Worm (Caenorhabditis elegans) whole organism, midembryonic: ENCODE data around the gene ttr-6.

Source experiments
- flt-1 ChIP-seq: fragments of 200-800 bp; sonication (Bioruptor generic); IDR thresholded peaks from 2 replicates; pipeline ENCODE4 v1.3.6; 2022; ENCODE audit warnings: missing genetic modification characterization, missing compliant biosample characterization
- med-1 ChIP-seq: sonication (generic microtip); optimal IDR thresholded peaks from 2 replicates; lab custom pipeline; 2017; ENCODE audit warnings: missing genetic modification characterization, mild to moderate bottlenecking, missing compliant biosample characterization, antibody characterized with exemption, missing genetic modification reagents; ENCODE audit not compliant: insufficient read depth
- ref-1 ChIP-seq: fragments of 200-800 bp; sonication (Bioruptor generic); conservative IDR thresholded peaks from 2 replicates; pipeline ENCODE4 v1.3.6; 2022; ENCODE audit warnings: missing genetic modification reagents, missing genetic modification characterization, missing compliant biosample characterization

DNA sequence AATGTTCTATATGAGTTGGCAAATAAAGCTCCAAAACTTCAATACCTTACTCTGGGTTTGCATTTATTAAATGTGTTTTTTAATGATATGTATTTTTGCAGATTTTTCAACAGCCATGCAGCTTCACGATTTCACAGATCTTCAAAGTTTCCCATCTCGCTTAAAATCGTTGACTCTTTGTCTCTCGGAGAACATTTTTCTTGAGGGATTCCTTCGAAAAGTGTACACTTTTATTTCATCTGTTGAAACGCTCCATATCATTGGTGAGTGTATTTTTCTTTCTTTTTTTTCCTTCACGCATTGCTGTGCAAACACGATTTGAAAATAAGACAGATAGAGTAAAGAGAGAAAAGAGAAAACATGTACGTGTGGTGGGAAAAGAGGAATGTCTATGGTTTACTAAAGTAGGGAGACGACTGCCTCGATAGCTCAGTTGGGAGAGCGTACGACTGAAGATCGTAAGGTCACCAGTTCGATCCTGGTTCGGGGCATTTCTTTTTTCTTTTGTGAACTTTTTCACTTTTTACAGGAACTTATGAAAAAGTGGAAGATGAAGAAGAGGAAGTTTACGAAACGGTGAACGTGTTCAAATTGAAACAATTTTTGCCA, 3.6 kb downstream of the ttr-6 start:
- peak; percentile 97 for TF ChIP-seq flt-1 (GFP tag; lab: Robert Waterston, UW)
- TF ChIP-seq med-1 (GFP tag; lab: Kevin White, UChicago) = peak; percentile 85
- peak; percentile 88 for TF ChIP-seq ref-1 (GFP tag; lab: Robert Waterston, UW)
